Fruit fly (Drosophila melanogaster): ENCODE data around the gene CG8001.
A peak's percentile ranks its signal among the peaks of the same experiment; 100 is the strongest.

The CG8001 gene

DNA sequence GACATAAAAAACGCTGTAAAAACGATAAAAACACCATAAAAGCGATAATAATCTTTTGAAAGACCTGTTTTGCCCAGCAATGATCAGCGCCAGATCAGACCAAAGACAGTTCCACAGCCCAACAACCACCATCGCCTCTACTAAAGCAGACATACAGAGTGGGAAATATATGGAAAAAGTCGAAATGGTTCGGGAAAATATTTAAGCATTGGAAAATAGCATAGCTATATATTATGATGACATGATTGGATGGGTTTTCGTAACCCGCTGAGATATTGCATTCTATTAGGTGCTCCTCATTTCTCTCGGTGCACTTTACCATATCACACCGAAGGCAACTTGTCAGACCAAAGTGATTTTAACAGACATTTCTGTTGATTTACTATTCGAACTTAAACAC lies 52.7 kb downstream of the CG8001 start (continued):
- TF ChIP-seq lov (optimal IDR thresholded peaks at IDR 0.05), result no peak
- peak; percentile 91 for TF ChIP-seq lov (GFP tag; IDR thresholded peaks at IDR 0.05)
- TF ChIP-seq CHES-1-like (GFP tag; optimal IDR thresholded peaks at IDR 0.05), result peak; percentile 80
- peak; percentile 79 for TF ChIP-seq CG1792 (GFP tag; optimal IDR thresholded peaks at IDR 0.05)
- peak; percentile 76 for TF ChIP-seq CG31365 (tag; optimal IDR thresholded peaks at IDR 0.05)
- peak; percentile 74 for TF ChIP-seq CG18476 (GFP tag; optimal IDR thresholded peaks at IDR 0.05)
- TF ChIP-seq Spps (tag; optimal IDR thresholded peaks at IDR 0.05), result peak; percentile 59
- TF ChIP-seq Vsx1 (GFP tag; optimal IDR thresholded peaks at IDR 0.05), result no peak
- no peak for TF ChIP-seq CG13287 (GFP tag; IDR thresholded peaks at IDR 0.05; ENCODE audit: partially characterized antibody)
- TF ChIP-seq tap (tag; optimal IDR thresholded peaks at IDR 0.05), result peak; percentile 90
- TF ChIP-seq CG8944 (GFP tag; optimal IDR thresholded peaks at IDR 0.05), result peak; percentile 83
- peak; percentile 89 for TF ChIP-seq Pdp1 (GFP tag; optimal IDR thresholded peaks at IDR 0.05)
- peak; percentile 98 for TF ChIP-seq CG12769 (tag; optimal IDR thresholded peaks at IDR 0.05)
- TF ChIP-seq CG11696 (GFP tag; IDR thresholded peaks at IDR 0.05), result peak; percentile 85
- TF ChIP-seq psq (GFP tag; optimal IDR thresholded peaks at IDR 0.05), result peak; percentile 12
- TF ChIP-seq CG43689 (GFP tag; IDR thresholded peaks at IDR 0.05), result peak; percentile 75
- TF ChIP-seq CG7556 (GFP tag; optimal IDR thresholded peaks at IDR 0.05), result peak; percentile 85
- TF ChIP-seq CG7745 (tag; optimal IDR thresholded peaks at IDR 0.05), result no peak
- TF ChIP-seq CG12744 (GFP tag; optimal IDR thresholded peaks at IDR 0.05), result peak; percentile 84
- peak; percentile 71 for TF ChIP-seq CG10147 (GFP tag; optimal IDR thresholded peaks at IDR 0.05)
- TF ChIP-seq Dfd (GFP tag; optimal IDR thresholded peaks at IDR 0.05), result no peak
- peak; percentile 70; the same call in 1 of the 2 replicates for TF ChIP-seq wor (GFP tag; IDR thresholded peaks at IDR 0.05)
- peak; percentile 68; the same call in 2 of the 3 replicates for TF ChIP-seq jigr1 (GFP tag; IDR thresholded peaks at IDR 0.05)
- peak; percentile 57 for TF ChIP-seq kah (GFP tag; optimal IDR thresholded peaks at IDR 0.05)
- TF ChIP-seq CG6765 (GFP tag; optimal IDR thresholded peaks at IDR 0.05), result peak; percentile 72
- TF ChIP-seq CG9437 (GFP tag; optimal IDR thresholded peaks at IDR 0.05), result peak; percentile 67
- peak; percentile 92 for TF ChIP-seq Fer3 (tag; optimal IDR thresholded peaks at IDR 0.05)
- TF ChIP-seq ab (GFP tag; optimal IDR thresholded peaks at IDR 0.05), result peak; percentile 87
- peak; percentile 91 for TF ChIP-seq CG12219 (GFP tag; optimal IDR thresholded peaks at IDR 0.05)
- TF ChIP-seq YL-1 (GFP tag; optimal IDR thresholded peaks at IDR 0.05), result peak; percentile 10
- TF ChIP-seq croc (GFP tag; conservative IDR thresholded peaks at IDR 0.05), result peak; percentile 71; the same call in 2 of the 3 replicates
- peak; percentile 95 for TF ChIP-seq CG14441 (GFP tag; IDR thresholded peaks at IDR 0.05)
- peak; percentile 92 for TF ChIP-seq otp (GFP tag; IDR thresholded peaks at IDR 0.05)
- peak; percentile 81 for TF ChIP-seq CG13123 (GFP tag; optimal IDR thresholded peaks at IDR 0.05)
- peak; percentile 65 for TF ChIP-seq Deaf1 (tag; optimal IDR thresholded peaks at IDR 0.05)
- peak; percentile 88 for TF ChIP-seq repo (GFP tag; optimal IDR thresholded peaks at IDR 0.05)
- peak; percentile 70 for TF ChIP-seq CG6683 (GFP tag; optimal IDR thresholded peaks at IDR 0.05)
- TF ChIP-seq CG2712 (tag; optimal IDR thresholded peaks at IDR 0.05), result peak; percentile 89
- TF ChIP-seq CG11456 (GFP tag; IDR thresholded peaks at IDR 0.05), result peak; percentile 95
- TF ChIP-seq ap (GFP tag; IDR thresholded peaks at IDR 0.05), result peak; percentile 83
- TF ChIP-seq dysf (GFP tag; IDR thresholded peaks at IDR 0.05), result peak; percentile 97
- TF ChIP-seq Dp (GFP tag; optimal IDR thresholded peaks at IDR 0.05), result no peak
- peak; percentile 86 for TF ChIP-seq Camta (GFP tag; optimal IDR thresholded peaks at IDR 0.05)
- peak; percentile 88 for TF ChIP-seq grau (tag; optimal IDR thresholded peaks at IDR 0.05)
- peak; percentile 49 for TF ChIP-seq fd64A (GFP tag; optimal IDR thresholded peaks at IDR 0.05)
- TF ChIP-seq maf-S (GFP tag; optimal IDR thresholded peaks at IDR 0.05), result peak; percentile 88
- TF ChIP-seq NK7.1 (GFP tag; optimal IDR thresholded peaks at IDR 0.05), result peak; percentile 66
- no peak for TF ChIP-seq Bgb (GFP tag; IDR thresholded peaks at IDR 0.05; ENCODE audit: partially characterized antibody)
- TF ChIP-seq CG12104 (GFP tag; optimal IDR thresholded peaks at IDR 0.05), result peak; percentile 64
- peak; percentile 76 for TF ChIP-seq Mad (GFP tag; optimal IDR thresholded peaks at IDR 0.05)
- no peak for TF ChIP-seq cad (GFP tag; optimal IDR thresholded peaks at IDR 0.05)
